Worm (Caenorhabditis elegans) whole organism, mixed stage, embryonic: ENCODE results near the gene ttr-48.

Experiments
- blmp-1 ChIP-seq: fragments of 150-350 bp; optimal IDR thresholded peaks from 2 replicates; lab custom pipeline; 2014; ENCODE audit warnings: missing biosample characterization, missing genetic modification characterization
- elt-1 ChIP-seq: sonication (generic microtip); optimal IDR thresholded peaks from 2 replicates; lab custom pipeline; 2017; ENCODE audit warnings: missing genetic modification characterization, mild to moderate bottlenecking, missing compliant biosample characterization, antibody characterized with exemption, moderate library complexity, borderline replicate concordance; ENCODE audit not compliant: insufficient read depth
- nhr-12 ChIP-seq: fragments of 150-350 bp; optimal IDR thresholded peaks from 2 replicates; lab custom pipeline; 2014; ENCODE audit warnings: missing biosample characterization, missing genetic modification characterization
- sem-2 ChIP-seq: fragments of 200-800 bp; sonication (Bioruptor generic); optimal IDR thresholded peaks from 2 replicates; lab custom pipeline; 2018; ENCODE audit warnings: mild to moderate bottlenecking, missing genetic modification characterization, missing compliant biosample characterization

- TF ChIP-seq blmp-1 (tag; lab: Kevin White, UChicago) (no peak), nhr-12 (tag; lab: Kevin White, UChicago) (no peak), sem-2 (GFP tag; lab: Kevin White, UChicago) (no peak), elt-1 (no peak)
These were observed 44.0 kb downstream of the ttr-48 start for ce11 chrX:3798288-3798687.
